Worm (Caenorhabditis elegans): ENCODE measurements around the gene cdf-2.

Gene cdf-2

ce11 chrX:12480447-12480998, 13.8 kb upstream of the cdf-2 start, which contains the start of gene atf-6:
Gene atf-6 (plus strand): TSS chrX:12480948.
- peak; percentile 81 for TF ChIP-seq mep-1 (tag; optimal IDR thresholded peaks at IDR 0.05)
- peak; percentile 80 for TF ChIP-seq unc-86 (tag; optimal IDR thresholded peaks at IDR 0.05)
- TF ChIP-seq rnt-1 (tag; optimal IDR thresholded peaks at IDR 0.05) = peak; percentile 79
- no peak for TF ChIP-seq ets-5 (GFP tag; IDR thresholded peaks at IDR 0.05)
- peak; percentile 78 for TF ChIP-seq egl-13 (tag; optimal IDR thresholded peaks at IDR 0.05)
- peak; percentile 29 for TF ChIP-seq sox-4 (tag; optimal IDR thresholded peaks at IDR 0.05)
- TF ChIP-seq aly-2 (tag; optimal IDR thresholded peaks at IDR 0.05) = no peak
- TF ChIP-seq ztf-11 (tag; optimal IDR thresholded peaks at IDR 0.05) = peak in 1 of 2 experiments; percentile 74
- no peak for TF ChIP-seq nhr-84 (tag; optimal IDR thresholded peaks at IDR 0.05)
- peak; percentile 33 for TF ChIP-seq sup-37 (GFP tag; optimal IDR thresholded peaks at IDR 0.05)
- peak; percentile 42 to 49 (median 48) for TF ChIP-seq dpl-1 (GFP tag; optimal IDR thresholded peaks at IDR 0.05)
- TF ChIP-seq unc-30 (tag; optimal IDR thresholded peaks at IDR 0.05) = no peak
- no peak for TF ChIP-seq tlp-1 (tag; optimal IDR thresholded peaks at IDR 0.05)
- no peak for TF ChIP-seq fkh-4 (tag; optimal IDR thresholded peaks at IDR 0.05; ENCODE audit: borderline replicate concordance)
- TF ChIP-seq ztf-4 (tag; optimal IDR thresholded peaks at IDR 0.05) = no peak
- TF ChIP-seq blmp-1 (tag; optimal IDR thresholded peaks at IDR 0.05) = peak; percentile 84
- no peak for TF ChIP-seq unc-98 (GFP tag; IDR thresholded peaks at IDR 0.05)
- TF ChIP-seq xbp-1 (tag; optimal IDR thresholded peaks at IDR 0.05) = peak; percentile 82
- TF ChIP-seq nhr-19 (GFP tag; conservative IDR thresholded peaks at IDR 0.05) = peak; percentile 87
- peak; percentile 65 for TF ChIP-seq lin-13 (GFP tag; optimal IDR thresholded peaks at IDR 0.05)
- TF ChIP-seq alr-1 (tag; optimal IDR thresholded peaks at IDR 0.05; ENCODE audit: borderline replicate concordance) = no peak
- TF ChIP-seq nhr-237 (tag; optimal IDR thresholded peaks at IDR 0.05) = peak; percentile 40
- TF ChIP-seq lin-35 (GFP tag; optimal IDR thresholded peaks at IDR 0.05) = peak; percentile 67 to 76
- peak; percentile 92 for TF ChIP-seq swsn-7 (tag; optimal IDR thresholded peaks at IDR 0.05)
- no peak for TF ChIP-seq zag-1 (tag; optimal IDR thresholded peaks at IDR 0.05)
- peak; percentile 93 for TF ChIP-seq nhr-20 (tag; optimal IDR thresholded peaks at IDR 0.05)
- peak; percentile 54 for TF ChIP-seq vab-15 (tag; optimal IDR thresholded peaks at IDR 0.05)
- TF ChIP-seq ceh-90 (tag; optimal IDR thresholded peaks at IDR 0.05) = no peak
- no peak for TF ChIP-seq Y116A8C.19 (tag; optimal IDR thresholded peaks at IDR 0.05; ENCODE audit: borderline replicate concordance)
- peak; percentile 81 for TF ChIP-seq tbx-2 (tag; optimal IDR thresholded peaks at IDR 0.05)
- TF ChIP-seq pax-3 (tag; optimal IDR thresholded peaks at IDR 0.05) = no peak
- TF ChIP-seq ceh-88 (GFP tag; IDR thresholded peaks at IDR 0.05) = no peak; the same call in 1 of the 2 replicates
- peak in 1 of 2 experiments; percentile 64 for TF ChIP-seq egl-27 (tag; optimal IDR thresholded peaks at IDR 0.05)
- TF ChIP-seq jun-1 (tag; optimal IDR thresholded peaks at IDR 0.05) = peak; percentile 72
- TF ChIP-seq fos-1 (tag; optimal IDR thresholded peaks at IDR 0.05) = no peak
- peak; percentile 59 for TF ChIP-seq ceh-8 (GFP tag; optimal IDR thresholded peaks at IDR 0.05)
- peak; percentile 55 for TF ChIP-seq unc-130 (tag; optimal IDR thresholded peaks at IDR 0.05)
- peak; percentile 43 for TF ChIP-seq lir-3 (tag; optimal IDR thresholded peaks at IDR 0.05; ENCODE audit: poor library complexity)
- peak; percentile 69 for TF ChIP-seq hpl-2 (GFP tag; optimal IDR thresholded peaks at IDR 0.05)
- no peak for TF ChIP-seq nhr-76 (tag; optimal IDR thresholded peaks at IDR 0.05)
- peak; percentile 75 to 76 for TF ChIP-seq lsy-2 (tag; optimal IDR thresholded peaks at IDR 0.05)
- no peak for TF ChIP-seq ces-1 (GFP tag; optimal IDR thresholded peaks at IDR 0.05)
- TF ChIP-seq nhr-12 (tag; optimal IDR thresholded peaks at IDR 0.05) = no peak
- TF ChIP-seq snu-23 (GFP tag; optimal IDR thresholded peaks at IDR 0.05) = peak; percentile 90
- TF ChIP-seq nhr-11 (tag; optimal IDR thresholded peaks at IDR 0.05) = no peak
- peak; percentile 97 for TF ChIP-seq nhr-85 (tag)
- peak; percentile 71 for TF ChIP-seq nhr-77 (tag; optimal IDR thresholded peaks at IDR 0.05)
- TF ChIP-seq nhr-47 (tag; optimal IDR thresholded peaks at IDR 0.05) = peak; percentile 86
- peak; percentile 66 for TF ChIP-seq snpc-4 (tag; optimal IDR thresholded peaks at IDR 0.05)
- no peak for TF ChIP-seq ama-1 (optimal IDR thresholded peaks at IDR 0.05)
- TF ChIP-seq nhr-71 (tag; optimal IDR thresholded peaks at IDR 0.05) = peak; percentile 91
- TF ChIP-seq mef-2 (tag; optimal IDR thresholded peaks at IDR 0.05) = peak; percentile 12
- TF ChIP-seq lin-15B (tag; optimal IDR thresholded peaks at IDR 0.05) = peak; percentile 66
- TF ChIP-seq hlh-4 (tag; optimal IDR thresholded peaks at IDR 0.05) = no peak

Measured in whole organism, L1 larva.